Worm (Caenorhabditis elegans) whole organism, L4 larva: ENCODE results near the gene seu-1.

Experiments
- F44E2.7 ChIP-seq: fragments of 200-800 bp; sonication (Bioruptor generic); IDR thresholded peaks from 2 replicates; pipeline ENCODE4 v2.1.2; 2022; ENCODE audit warnings: missing genetic modification characterization, missing compliant biosample characterization
- T20F7.1 ChIP-seq: fragments of 200-800 bp; sonication (Bioruptor generic); optimal IDR thresholded peaks from 2 replicates; lab custom pipeline; 2018; ENCODE audit warnings: mild to moderate bottlenecking, missing genetic modification characterization, missing compliant biosample characterization
- T26A8.4 ChIP-seq: fragments of 200-800 bp; sonication (Bioruptor generic); IDR thresholded peaks from 2 replicates; pipeline ENCODE4 v1.3.6; 2022; ENCODE audit warnings: missing genetic modification characterization, missing compliant biosample characterization
- Y75B8A.6 ChIP-seq: fragments of 200-800 bp; sonication (Bioruptor generic); IDR thresholded peaks from 2 replicates; pipeline ENCODE4 v1.3.6; 2022; ENCODE audit warnings: missing genetic modification reagents, missing genetic modification characterization, missing compliant biosample characterization
- ama-1 ChIP-seq: fragments of 150-350 bp; optimal IDR thresholded peaks from 2 replicates; lab custom pipeline; 2014; ENCODE audit warnings: inconsistent platforms, mixed read lengths
- arid-1 ChIP-seq: fragments of 200-800 bp; sonication (Bioruptor generic); conservative IDR thresholded peaks from 2 replicates; pipeline ENCODE4 v1.3.6; 2022; ENCODE audit warnings: missing genetic modification reagents, missing genetic modification characterization, missing compliant biosample characterization
- ceh-20 ChIP-seq: fragments of 200-800 bp; sonication (Bioruptor generic); IDR thresholded peaks from 2 replicates; pipeline ENCODE4 v1.3.6; 2022; ENCODE audit warnings: missing genetic modification reagents, missing genetic modification characterization, missing compliant biosample characterization
- ces-1 ChIP-seq: fragments of 150-350 bp; sonication (generic microtip); optimal IDR thresholded peaks from 4 replicates; lab custom pipeline; 2014; ENCODE audit warnings: missing biosample characterization, missing genetic modification reagents, missing genetic modification characterization
- daf-16 ChIP-seq, 3 experiments: sonication (generic microtip); optimal IDR thresholded peaks; 2 replicates each; lab custom pipeline; 2016 to 2017; ENCODE audit warnings: missing genetic modification characterization in 3 of 3, missing genetic modification reagents in 3 of 3, mild to moderate bottlenecking in 2 of 3, missing compliant biosample characterization in 2 of 3, missing biosample characterization in 1 of 3, moderate library complexity in 1 of 3
- daf-8 ChIP-seq: fragments of 200-800 bp; sonication (Bioruptor generic); IDR thresholded peaks from 2 replicates; pipeline ENCODE4 v1.3.6; 2022; ENCODE audit warnings: missing genetic modification characterization, missing compliant biosample characterization
- dmd-6 ChIP-seq: fragments of 200-800 bp; sonication (Bioruptor generic); IDR thresholded peaks from 2 replicates; pipeline ENCODE4 v1.3.6; 2022; ENCODE audit warnings: missing genetic modification reagents, missing genetic modification characterization, missing compliant biosample characterization
- dmd-9 ChIP-seq: fragments of 200-800 bp; sonication (Bioruptor generic); IDR thresholded peaks from 2 replicates; pipeline ENCODE4 v1.3.6; 2022; ENCODE audit warnings: missing genetic modification reagents, missing genetic modification characterization, missing compliant biosample characterization
- duxl-1 ChIP-seq: sonication (generic microtip); optimal IDR thresholded peaks from 2 replicates; lab custom pipeline; 2016; ENCODE audit warnings: mild to moderate bottlenecking, missing genetic modification characterization, moderate library complexity, missing compliant biosample characterization; ENCODE audit not compliant: poor library complexity
- dve-1 ChIP-seq: sonication (generic microtip); optimal IDR thresholded peaks from 2 replicates; lab custom pipeline; 2017; ENCODE audit warnings: antibody characterized with exemption, mild to moderate bottlenecking, missing genetic modification characterization, missing compliant biosample characterization; ENCODE audit not compliant: insufficient read depth
- egl-27 ChIP-seq: sonication (generic microtip); optimal IDR thresholded peaks from 3 replicates; lab custom pipeline; 2017; ENCODE audit warnings: missing biosample characterization, missing genetic modification reagents, missing genetic modification characterization
- fkh-10 ChIP-seq: fragments of 150-350 bp; optimal IDR thresholded peaks from 2 replicates; lab custom pipeline; 2014; ENCODE audit warnings: missing biosample characterization, missing genetic modification reagents, missing genetic modification characterization
- hlh-11 ChIP-seq: fragments of 200-800 bp; sonication (Bioruptor generic); optimal IDR thresholded peaks from 2 replicates; lab custom pipeline; 2018; ENCODE audit warnings: mild to moderate bottlenecking, missing genetic modification characterization, missing compliant biosample characterization
- lin-13 ChIP-seq: fragments of 150-350 bp; optimal IDR thresholded peaks from 2 replicates; lab custom pipeline; 2014; ENCODE audit warnings: missing biosample characterization, missing genetic modification reagents, missing genetic modification characterization
- lin-15B ChIP-seq: fragments of 150-350 bp; sonication (generic microtip); optimal IDR thresholded peaks from 3 replicates; lab custom pipeline; 2014; ENCODE audit warnings: missing biosample characterization, missing genetic modification characterization
- lin-29 ChIP-seq: fragments of 200-800 bp; sonication (Bioruptor generic); IDR thresholded peaks from 2 replicates; pipeline ENCODE4 v1.3.6; 2022; ENCODE audit warnings: missing genetic modification reagents, missing genetic modification characterization, missing compliant biosample characterization
- lsy-2 ChIP-seq, 2 experiments: fragments of 150-350 bp in 1 of 2; sonication (generic microtip) in 1 of 2; optimal IDR thresholded peaks; 2 replicates each; lab custom pipeline; 2014 to 2017; ENCODE audit warnings: missing biosample characterization in 2 of 2, missing genetic modification characterization in 2 of 2
- madf-5 ChIP-seq, 2 experiments: fragments of 200-800 bp; sonication (Bioruptor generic); IDR thresholded peaks; 2 replicates each; pipeline ENCODE4 v1.3.6; 2022; ENCODE audit warnings: missing compliant biosample characterization in 2 of 2, missing genetic modification characterization in 2 of 2
- mdl-1 ChIP-seq, 2 experiments: fragments of 150-350 bp in 1 of 2; sonication (generic microtip) in 1 of 2; optimal IDR thresholded peaks; 2 replicates each; lab custom pipeline; 2014 to 2017; ENCODE audit warnings: missing biosample characterization in 2 of 2, missing genetic modification characterization in 2 of 2
- mdt-29 ChIP-seq: fragments of 200-800 bp; sonication (Bioruptor generic); IDR thresholded peaks from 2 replicates; pipeline ENCODE4 v1.3.6; 2022; ENCODE audit warnings: missing genetic modification reagents, missing genetic modification characterization, missing compliant biosample characterization
- mep-1 ChIP-seq: fragments of 150-350 bp; sonication (generic microtip); optimal IDR thresholded peaks from 3 replicates; lab custom pipeline; 2014; ENCODE audit warnings: missing biosample characterization, missing genetic modification characterization
- mes-2 ChIP-seq: sonication (generic microtip); optimal IDR thresholded peaks from 2 replicates; lab custom pipeline; 2016; ENCODE audit warnings: missing genotype, mild to moderate bottlenecking, missing genetic modification characterization, missing compliant biosample characterization; ENCODE audit not compliant: poor library complexity, severe bottlenecking
- mxl-3 ChIP-seq: fragments of 200-800 bp; sonication (Bioruptor generic); optimal IDR thresholded peaks from 2 replicates; lab custom pipeline; 2018; ENCODE audit warnings: mild to moderate bottlenecking, missing genetic modification characterization, missing compliant biosample characterization
- nhr-11 ChIP-seq: fragments of 150-350 bp; optimal IDR thresholded peaks from 2 replicates; lab custom pipeline; 2014; ENCODE audit warnings: missing biosample characterization, missing genetic modification characterization
- nhr-28 ChIP-seq: fragments of 150-350 bp; optimal IDR thresholded peaks from 2 replicates; lab custom pipeline; 2014; ENCODE audit warnings: missing biosample characterization, missing genetic modification characterization
- nhr-77 ChIP-seq: fragments of 150-350 bp; optimal IDR thresholded peaks from 2 replicates; lab custom pipeline; 2014; ENCODE audit warnings: missing biosample characterization, missing genetic modification characterization
- pha-4 ChIP-seq, 2 experiments: fragments of 150-350 bp in 1 of 2; fragments of 200-800 bp in 1 of 2; sonication (Bioruptor generic) in 1 of 2; IDR thresholded peaks in 1 of 2; optimal IDR thresholded peaks in 1 of 2; 2 replicates each; pipeline versions ENCODE4 v1.3.6 to Lab custom; 2014 to 2022; ENCODE audit warnings: missing genetic modification characterization in 2 of 2, missing genetic modification reagents in 2 of 2, missing biosample characterization in 1 of 2, missing compliant biosample characterization in 1 of 2
- php-3 ChIP-seq: fragments of 200-800 bp; sonication (Bioruptor generic); IDR thresholded peaks from 2 replicates; pipeline ENCODE4 v1.3.6; 2022; ENCODE audit warnings: missing genetic modification reagents, missing genetic modification characterization, missing compliant biosample characterization
- pqm-1 ChIP-seq: sonication (generic microtip); optimal IDR thresholded peaks from 2 replicates; lab custom pipeline; 2017; ENCODE audit warnings: missing biosample characterization, missing genetic modification characterization
- set-16 ChIP-seq: fragments of 200-800 bp; sonication (Bioruptor generic); IDR thresholded peaks from 2 replicates; pipeline ENCODE4 v1.3.6; 2022; ENCODE audit warnings: missing genetic modification reagents, missing genetic modification characterization, missing compliant biosample characterization
- skn-1 ChIP-seq: fragments of 150-350 bp; optimal IDR thresholded peaks from 2 replicates; lab custom pipeline; 2014; ENCODE audit warnings: missing biosample characterization, missing genetic modification characterization
- tra-1 ChIP-seq: fragments of 200-800 bp; sonication (Bioruptor generic); IDR thresholded peaks from 2 replicates; pipeline ENCODE4 v1.3.6; 2022; ENCODE audit warnings: missing genetic modification reagents, missing genetic modification characterization, missing compliant biosample characterization
- unc-62 ChIP-seq, 3 experiments: fragments of 150-350 bp in 1 of 3; sonication (generic microtip); optimal IDR thresholded peaks in 2 of 3; peaks in 1 of 3; 1 replicate in 1 of 3; 2 replicates in 2 of 3; lab custom pipeline; 2014 to 2017; ENCODE audit warnings: missing biosample characterization in 3 of 3, missing genetic modification characterization in 3 of 3, missing genetic modification reagents in 3 of 3, missing genotype in 1 of 3
- zip-11 ChIP-seq: fragments of 200-800 bp; sonication (Bioruptor generic); IDR thresholded peaks from 2 replicates; pipeline ENCODE4 v1.3.6; 2022; ENCODE audit warnings: missing genetic modification characterization, missing compliant biosample characterization
- zip-2 ChIP-seq: fragments of 150-350 bp; optimal IDR thresholded peaks from 2 replicates; lab custom pipeline; 2014; ENCODE audit warnings: missing biosample characterization, missing genetic modification characterization

The seu-1 gene

ce11 chrIV:6330790-6331189 is 1.4 kb downstream of the seu-1 start:
- TF ChIP-seq skn-1 (tag; lab: Kevin White, UChicago) (no peak), nhr-28 (peak; percentile 70), ceh-20 (GFP tag; lab: Robert Waterston, UW) (peak; percentile 69; the same call in 1 of the 2 replicates), tra-1 (GFP tag; lab: Robert Waterston, UW) (no peak), lin-15B (no peak), lin-13 (GFP tag; lab: Kevin White, UChicago) (peak; percentile 40), ama-1 (peak; percentile 15), mes-2 (peak; percentile 7), dmd-6 (peak; percentile 81), fkh-10 (GFP tag; lab: Kevin White, UChicago) (no peak), nhr-11 (tag; lab: Kevin White, UChicago) (no peak), mep-1 (tag; lab: Kevin White, UChicago) (no peak), mxl-3 (peak; percentile 47), dmd-9 (GFP tag; lab: Robert Waterston, UW) (no peak), daf-16 (GFP tag; optimal IDR thresholded peaks at IDR 0.05; lab: Kevin White, UChicago) (no peak), daf-16 (tag; optimal IDR thresholded peaks at IDR 0.05; lab: Kevin White, UChicago) (peak; percentile 64), mdt-29 (no peak), T20F7.1 (GFP tag; lab: Kevin White, UChicago) (peak; percentile 33), hlh-11 (tag; lab: Kevin White, UChicago) (peak; percentile 63), pha-4 (GFP tag; IDR thresholded peaks at IDR 0.05; lab: Robert Waterston, UW) (no peak), pha-4 (tag; optimal IDR thresholded peaks at IDR 0.05; lab: Kevin White, UChicago) (no peak), duxl-1 (tag; lab: Kevin White, UChicago) (no peak), dve-1 (tag; lab: Kevin White, UChicago) (peak; percentile 55), php-3 (GFP tag; lab: Robert Waterston, UW) (peak; percentile 78), zip-2 (tag; lab: Kevin White, UChicago) (no peak), pqm-1 (peak; percentile 91), egl-27 (tag; lab: Kevin White, UChicago) (no peak), daf-8 (GFP tag; lab: Robert Waterston, UW) (no peak), lin-29 (GFP tag; lab: Robert Waterston, UW) (no peak), zip-11 (GFP tag; lab: Robert Waterston, UW) (no peak)

DNA sequence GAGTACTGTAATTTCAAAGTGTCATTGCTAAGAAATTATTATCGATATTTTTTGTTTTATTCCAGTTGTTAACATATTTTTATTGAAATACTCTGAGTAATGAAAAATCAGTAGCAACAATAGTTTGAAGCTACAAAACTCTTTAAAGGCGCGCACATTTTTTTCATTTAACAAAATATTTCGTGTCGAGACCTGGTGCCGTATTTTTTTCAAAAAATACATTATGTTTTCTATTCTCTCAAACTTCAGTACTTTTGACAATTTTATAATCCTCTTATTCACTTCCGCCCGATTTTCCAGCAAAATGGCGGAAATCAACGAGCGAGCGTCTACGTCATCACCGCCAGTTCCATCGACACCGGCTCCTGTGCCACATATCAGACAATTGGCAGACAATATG is 4.5 kb downstream of the seu-1 start, which contains the start of gene blos-2:
Gene blos-2 (plus strand): TSS at position 301 of the 400 bp plus-strand sequence.
- no peak for TF ChIP-seq nhr-11 (tag; lab: Kevin White, UChicago)
- TF ChIP-seq Y75B8A.6 (GFP tag; lab: Robert Waterston, UW) = no peak
- TF ChIP-seq T26A8.4 = no peak
- no peak for TF ChIP-seq ces-1 (GFP tag; lab: Kevin White, UChicago)
- TF ChIP-seq hlh-11 (tag; lab: Kevin White, UChicago) = no peak
- TF ChIP-seq madf-5 (GFP tag; IDR thresholded peaks at IDR 0.05; lab: Robert Waterston, UW) = no peak
- TF ChIP-seq nhr-77 (tag; lab: Kevin White, UChicago) = no peak
- no peak for TF ChIP-seq arid-1 (GFP tag; lab: Robert Waterston, UW)
- no peak for TF ChIP-seq lsy-2 (tag; optimal IDR thresholded peaks at IDR 0.05; lab: Kevin White, UChicago)

DNA sequence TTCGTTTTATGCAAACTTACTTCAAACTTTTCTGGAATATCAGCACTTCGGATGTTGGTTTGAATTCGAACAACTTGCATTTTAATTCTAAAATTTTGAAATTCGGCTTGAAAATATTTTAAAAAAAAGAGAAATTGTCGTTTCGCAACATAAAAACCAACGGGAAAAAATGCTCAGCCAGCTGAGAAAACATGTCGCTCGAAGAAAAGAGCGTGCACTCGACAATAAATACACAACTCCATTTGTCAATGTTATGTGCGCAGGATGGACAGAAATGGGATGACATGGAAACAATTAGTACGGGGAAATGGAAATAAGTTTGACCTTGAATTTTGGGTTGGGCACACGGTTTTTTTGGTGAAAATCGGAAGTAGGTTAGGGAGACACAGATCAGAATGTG is 6.5 kb downstream of the seu-1 start, which contains the start of gene mif-4:
Gene mif-4 (minus strand): TSS at position 87 of the 400 bp plus-strand sequence.
- TF ChIP-seq F44E2.7 (GFP tag; lab: Robert Waterston, UW) (no peak), unc-62 (GFP tag; optimal IDR thresholded peaks at IDR 0.05 in 1 of 2; lab: Kevin White, UChicago) (peak in 1 of 2 experiments; percentile 43), unc-62 (tag; optimal IDR thresholded peaks at IDR 0.05; lab: Kevin White, UChicago) (no peak), mdl-1 (tag; optimal IDR thresholded peaks at IDR 0.05; lab: Kevin White, UChicago) (peak in 1 of 2 experiments; percentile 12), pha-4 (GFP tag; IDR thresholded peaks at IDR 0.05; lab: Robert Waterston, UW) (no peak), pha-4 (tag; optimal IDR thresholded peaks at IDR 0.05; lab: Kevin White, UChicago) (peak; percentile 24), set-16 (GFP tag; lab: Robert Waterston, UW) (no peak)
